Worm (Caenorhabditis elegans) whole organism, midembryonic: ENCODE data around the gene acd-4.

Experiments used
- T22C8.4 ChIP-seq: fragments of 200-800 bp; sonication (Bioruptor generic); IDR thresholded peaks from 2 replicates; pipeline ENCODE4 v1.3.6; 2022; ENCODE audit warnings: missing genetic modification characterization, missing compliant biosample characterization
- cog-1 ChIP-seq: sonication (generic microtip); optimal IDR thresholded peaks from 2 replicates; lab custom pipeline; 2016; ENCODE audit warnings: missing genetic modification characterization, missing compliant biosample characterization
- flt-1 ChIP-seq: fragments of 200-800 bp; sonication (Bioruptor generic); IDR thresholded peaks from 2 replicates; pipeline ENCODE4 v1.3.6; 2022; ENCODE audit warnings: missing genetic modification characterization, missing compliant biosample characterization
- klf-2 ChIP-seq: fragments of 200-800 bp; sonication (Bioruptor generic); conservative IDR thresholded peaks from 2 replicates; pipeline ENCODE4 v1.3.6; 2022; ENCODE audit warnings: missing genetic modification reagents, missing genetic modification characterization, missing compliant biosample characterization
- ref-1 ChIP-seq: fragments of 200-800 bp; sonication (Bioruptor generic); conservative IDR thresholded peaks from 2 replicates; pipeline ENCODE4 v1.3.6; 2022; ENCODE audit warnings: missing genetic modification reagents, missing genetic modification characterization, missing compliant biosample characterization
- tab-1 ChIP-seq: fragments of 200-800 bp; sonication (Bioruptor generic); IDR thresholded peaks from 2 replicates; pipeline ENCODE4 v1.3.6; 2022; ENCODE audit warnings: missing genetic modification characterization, missing compliant biosample characterization
- ztf-23 ChIP-seq: fragments of 200-800 bp; sonication (Bioruptor generic); IDR thresholded peaks from 2 replicates; pipeline ENCODE4 v1.3.6; 2022; ENCODE audit warnings: missing genetic modification reagents, missing genetic modification characterization, missing compliant biosample characterization
- ztf-29 ChIP-seq: fragments of 200-800 bp; sonication (Bioruptor generic); IDR thresholded peaks from 2 replicates; pipeline ENCODE4 v1.3.6; 2022; ENCODE audit warnings: missing genetic modification reagents, missing genetic modification characterization, missing compliant biosample characterization

DNA sequence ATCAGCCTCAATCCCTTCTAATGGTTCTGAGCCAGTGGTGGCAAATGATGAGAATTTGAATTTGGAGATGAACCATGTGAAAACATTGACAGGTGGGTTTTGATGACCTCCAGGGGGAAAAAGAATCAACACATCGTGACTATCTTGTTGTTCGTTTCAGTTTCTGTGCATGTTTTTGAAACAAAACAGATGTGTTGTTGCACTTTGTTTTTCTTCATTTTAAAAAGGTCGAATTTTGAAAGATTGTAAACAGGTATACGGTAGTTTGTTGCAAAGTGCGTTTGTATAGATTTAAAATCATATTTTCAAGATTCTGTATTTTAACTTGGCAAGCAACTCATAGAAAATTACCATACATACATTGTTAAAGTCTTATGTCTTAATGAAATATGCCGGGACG is 12.3 kb downstream of the acd-4 start:
- TF ChIP-seq cog-1 (tag; lab: Kevin White, UChicago) (no peak), ztf-29 (GFP tag; lab: Robert Waterston, UW) (no peak), T22C8.4 (GFP tag; lab: Robert Waterston, UW) (no peak), tab-1 (GFP tag; lab: Robert Waterston, UW) (no peak), ref-1 (GFP tag; lab: Robert Waterston, UW) (no peak), ztf-23 (no peak), klf-2 (no peak), flt-1 (no peak)
